Worm (Caenorhabditis elegans) whole organism, late embryonic: ENCODE results near the gene cyp-33C7.

Source experiments
- Y22D7AL.16 ChIP-seq: sonication (generic microtip); optimal IDR thresholded peaks from 2 replicates; lab custom pipeline; 2016; ENCODE audit warnings: missing genetic modification characterization, missing compliant biosample characterization
- ama-1 ChIP-seq: fragments of 150-350 bp; optimal IDR thresholded peaks from 2 replicates; lab custom pipeline; 2014
- hlh-13 ChIP-seq: fragments of 200-800 bp; sonication (Bioruptor generic); optimal IDR thresholded peaks from 2 replicates; lab custom pipeline; 2018; ENCODE audit warnings: mild to moderate bottlenecking, missing genetic modification characterization, missing compliant biosample characterization
- hlh-6 ChIP-seq: sonication (generic microtip); optimal IDR thresholded peaks from 2 replicates; lab custom pipeline; 2016; ENCODE audit warnings: missing genotype, missing genetic modification characterization, missing compliant biosample characterization
- nfya-1 ChIP-seq: sonication (generic microtip); optimal IDR thresholded peaks from 2 replicates; lab custom pipeline; 2017; ENCODE audit warnings: missing genetic modification characterization, mild to moderate bottlenecking, missing compliant biosample characterization, antibody characterized with exemption, moderate library complexity
- nhr-11 ChIP-seq: fragments of 150-350 bp; optimal IDR thresholded peaks from 2 replicates; lab custom pipeline; 2014; ENCODE audit warnings: missing biosample characterization, missing genetic modification characterization
- pha-4 ChIP-seq: fragments of 150-350 bp; optimal IDR thresholded peaks from 2 replicates; lab custom pipeline; 2018; ENCODE audit warnings: missing biosample characterization, missing genetic modification reagents, missing genetic modification characterization
- pros-1 ChIP-seq: fragments of 150-350 bp; optimal IDR thresholded peaks from 2 replicates; lab custom pipeline; 2014; ENCODE audit warnings: missing biosample characterization, missing genetic modification reagents, missing genetic modification characterization

DNA sequence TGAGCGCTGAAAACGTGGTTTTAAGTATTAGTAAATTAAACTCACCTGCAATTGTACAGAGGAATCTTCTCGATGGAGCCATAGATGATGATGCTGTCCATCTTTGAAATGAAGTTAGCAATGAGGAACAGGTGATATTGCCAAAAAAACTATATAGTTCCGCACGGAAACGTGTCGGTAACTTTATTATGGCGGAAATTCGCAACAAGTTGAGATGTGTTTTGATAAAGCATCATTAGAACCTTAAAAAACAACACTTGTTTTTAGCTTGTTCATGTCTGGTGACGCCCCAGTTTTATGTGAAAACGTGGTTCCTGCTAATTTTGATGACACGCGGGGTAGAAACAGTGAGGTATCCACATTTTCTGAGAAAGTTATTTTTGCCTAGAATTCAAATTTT is 44.2 kb upstream of the cyp-33C7 start, which contains the start of gene srt-40:
- TF ChIP-seq Y22D7AL.16 (tag; lab: Kevin White, UChicago) (no peak), hlh-13 (GFP tag; lab: Kevin White, UChicago) (no peak), nhr-11 (tag; lab: Kevin White, UChicago) (no peak), pros-1 (no peak), nfya-1 (no peak), hlh-6 (tag; lab: Kevin White, UChicago) (no peak), pha-4 (tag; lab: Kevin White, UChicago) (no peak), ama-1 (no peak)
